Worm (Caenorhabditis elegans) whole organism, early embryonic: ENCODE data around the gene sri-38.

Source experiments
- aly-1 ChIP-seq: sonication (generic microtip); optimal IDR thresholded peaks from 2 replicates; lab custom pipeline; 2016; ENCODE audit warnings: missing genetic modification characterization, missing compliant biosample characterization
- ama-1 ChIP-seq: fragments of 150-350 bp; optimal IDR thresholded peaks from 2 replicates; lab custom pipeline; 2014
- ceh-13 ChIP-seq: fragments of 200-800 bp; sonication (Bioruptor generic); optimal IDR thresholded peaks from 2 replicates; lab custom pipeline; 2018; ENCODE audit warnings: mild to moderate bottlenecking, missing genetic modification characterization, missing compliant biosample characterization
- ets-7 ChIP-seq: sonication (generic microtip); optimal IDR thresholded peaks from 2 replicates; lab custom pipeline; 2016; ENCODE audit warnings: missing genotype, missing genetic modification characterization, missing compliant biosample characterization
- flt-1 ChIP-seq: fragments of 200-800 bp; sonication (Bioruptor generic); IDR thresholded peaks from 2 replicates; pipeline ENCODE4 v1.3.6; 2022; ENCODE audit warnings: missing genetic modification characterization, missing compliant biosample characterization
- hmbx-1 ChIP-seq: sonication (generic microtip); optimal IDR thresholded peaks from 2 replicates; lab custom pipeline; 2016; ENCODE audit warnings: mild to moderate bottlenecking, missing genetic modification characterization, missing compliant biosample characterization
- scrt-1 ChIP-seq: fragments of 200-800 bp; sonication (Bioruptor generic); IDR thresholded peaks from 2 replicates; pipeline ENCODE4 v1.3.6; 2022; ENCODE audit warnings: missing genetic modification characterization, missing compliant biosample characterization
- tbx-11 ChIP-seq: fragments of 200-800 bp; sonication (Bioruptor generic); IDR thresholded peaks from 2 replicates; pipeline ENCODE4 v1.3.6; 2022; ENCODE audit warnings: missing genetic modification characterization, missing compliant biosample characterization

DNA sequence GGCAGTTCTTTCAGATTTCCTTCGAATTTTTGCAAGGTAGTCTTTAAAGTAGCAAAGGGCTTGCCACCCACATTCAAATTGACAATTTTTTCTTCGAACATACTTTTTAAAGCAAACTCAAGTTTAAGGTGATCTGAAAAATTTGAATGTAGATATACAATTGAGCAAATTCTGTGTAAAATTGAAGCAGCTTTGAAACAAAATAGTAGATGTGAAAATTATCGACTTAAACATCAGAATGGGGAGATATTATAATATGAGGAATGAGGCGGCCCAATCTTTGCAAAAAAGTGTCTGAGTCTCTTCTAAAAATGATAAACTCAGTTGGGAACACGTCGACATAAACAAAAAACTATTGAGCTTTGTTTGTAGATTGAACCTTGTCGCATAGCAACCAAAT lies 33.8 kb downstream of the sri-38 start, which contains the start of gene F22E5.11:
- TF ChIP-seq ama-1 (lab: Kevin White, UChicago) = no peak
- no peak for TF ChIP-seq ets-7 (tag; lab: Kevin White, UChicago)
- no peak for TF ChIP-seq hmbx-1 (tag; lab: Kevin White, UChicago)
- TF ChIP-seq flt-1 (GFP tag; lab: Robert Waterston, UW) = no peak
- no peak for TF ChIP-seq scrt-1
- no peak for TF ChIP-seq ceh-13 (GFP tag; lab: Kevin White, UChicago)
- TF ChIP-seq tbx-11 (GFP tag; lab: Robert Waterston, UW) = no peak
- no peak for TF ChIP-seq aly-1
